Fruit fly (Drosophila melanogaster) whole organism, embryonic: ENCODE measurements around the gene CG9631.

Experiments used
- Awh ChIP-seq: fragments of 200-800 bp; sonication (Bioruptor generic); IDR thresholded peaks from 2 replicates; pipeline ENCODE4, ENCODE4 v1.3.6; 2022; ENCODE audit warnings: missing biosample characterization, missing genetic modification characterization
- CG11456 ChIP-seq: fragments of 200-800 bp; sonication (Bioruptor generic); IDR thresholded peaks from 3 replicates; pipeline ENCODE4 v1.3.6; 2022; ENCODE audit warnings: missing biosample characterization, missing genetic modification characterization
- CG11504 ChIP-seq: fragments of 200-800 bp; sonication (Bioruptor generic); optimal IDR thresholded peaks from 3 replicates; lab custom pipeline; 2019; ENCODE audit warnings: missing biosample characterization, mild to moderate bottlenecking, missing genetic modification characterization, moderate library complexity
- CG11560 ChIP-seq: fragments of 200-800 bp; sonication (Bioruptor generic); IDR thresholded peaks from 3 replicates; pipeline ENCODE4 v1.3.6; 2022; ENCODE audit warnings: missing biosample characterization, missing genetic modification characterization
- CG1233 ChIP-seq: fragments of 200-800 bp; sonication (Bioruptor generic); optimal IDR thresholded peaks from 4 replicates; lab custom pipeline; 2018; ENCODE audit warnings: missing biosample characterization, mild to moderate bottlenecking, missing genetic modification characterization
- CG13287 ChIP-seq: fragments of 200-800 bp; sonication (Bioruptor generic); IDR thresholded peaks from 2 replicates; pipeline ENCODE4 v1.3.6; 2022; ENCODE audit warnings: missing biosample characterization, missing genetic modification characterization; ENCODE audit not compliant: partially characterized antibody
- CG16779 ChIP-seq: fragments of 200-800 bp; sonication (Bioruptor generic); IDR thresholded peaks from 2 replicates; pipeline ENCODE4 v1.3.6; 2022; ENCODE audit warnings: missing biosample characterization, missing genetic modification characterization
- CG17186 ChIP-seq: fragments of 200-800 bp; sonication (Bioruptor generic); optimal IDR thresholded peaks from 3 replicates; lab custom pipeline; 2017; ENCODE audit warnings: missing biosample characterization, missing genetic modification reagents, missing genetic modification characterization
- CG17568 ChIP-seq: fragments of 200-800 bp; sonication (Bioruptor generic); optimal IDR thresholded peaks from 2 replicates; lab custom pipeline; 2018; ENCODE audit warnings: missing biosample characterization, mild to moderate bottlenecking, missing genetic modification characterization, moderate library complexity
- CG17829 ChIP-seq: fragments of 200-800 bp; optimal IDR thresholded peaks from 2 replicates; lab custom pipeline; 2019; ENCODE audit warnings: missing biosample characterization, mild to moderate bottlenecking, missing genetic modification characterization, moderate library complexity
- CG9727 ChIP-seq: fragments of 200-800 bp; sonication (Bioruptor generic); optimal IDR thresholded peaks from 3 replicates; lab custom pipeline; 2017; ENCODE audit warnings: missing biosample characterization, mild to moderate bottlenecking, missing genetic modification characterization
- Dek ChIP-seq: fragments of 200-800 bp; sonication (Bioruptor generic); optimal IDR thresholded peaks from 3 replicates; lab custom pipeline; 2019; ENCODE audit warnings: missing biosample characterization, mild to moderate bottlenecking, missing genetic modification characterization, moderate library complexity
- Doc3 ChIP-seq: fragments of 200-800 bp; sonication (Bioruptor generic); IDR thresholded peaks from 3 replicates; pipeline ENCODE4 v1.3.6; 2022; ENCODE audit warnings: missing biosample characterization, missing genetic modification characterization; ENCODE audit not compliant: partially characterized antibody
- E2f2 ChIP-seq: fragments of 200-800 bp; sonication (Bioruptor generic); IDR thresholded peaks from 2 replicates; pipeline ENCODE4 v1.3.6; 2022; ENCODE audit warnings: missing biosample characterization, missing genetic modification characterization
- ERR ChIP-seq: fragments of 200-800 bp; sonication (Bioruptor generic); optimal IDR thresholded peaks from 2 replicates; lab custom pipeline; 2016; ENCODE audit warnings: missing biosample characterization, missing genetic modification characterization
- Ets65A ChIP-seq: fragments of 200-800 bp; sonication (Bioruptor generic); peaks from one replicate; lab custom pipeline; 2016; ENCODE audit warnings: missing biosample characterization, missing genetic modification characterization
- HHEX ChIP-seq: fragments of 200-800 bp; sonication (Bioruptor generic); optimal IDR thresholded peaks from 3 replicates; lab custom pipeline; 2017; ENCODE audit warnings: missing biosample characterization, mild to moderate bottlenecking, missing genetic modification characterization, missing genetic modification reagents
- HLHmδ ChIP-seq: fragments of 200-800 bp; sonication (Bioruptor generic); optimal IDR thresholded peaks from 2 replicates; lab custom pipeline; 2018; ENCODE audit warnings: missing biosample characterization, mild to moderate bottlenecking, missing genetic modification characterization, moderate library complexity
- Mad ChIP-seq: fragments of 200-800 bp; sonication (Bioruptor generic); optimal IDR thresholded peaks from 2 replicates; lab custom pipeline; 2016; ENCODE audit warnings: missing biosample characterization, missing genetic modification characterization
- Myb ChIP-seq: fragments of 200-800 bp; sonication (Bioruptor generic); optimal IDR thresholded peaks from 2 replicates; lab custom pipeline; 2016; ENCODE audit warnings: missing biosample characterization, missing genetic modification characterization
- Neu2 ChIP-seq: fragments of 200-800 bp; sonication (Bioruptor generic); optimal IDR thresholded peaks from 3 replicates; lab custom pipeline; 2016; ENCODE audit warnings: missing biosample characterization, missing genetic modification characterization, borderline replicate concordance
- Oaz ChIP-seq: fragments of 200-800 bp; sonication (Bioruptor generic); IDR thresholded peaks from 2 replicates; pipeline ENCODE4 v1.3.6; 2022; ENCODE audit warnings: missing biosample characterization, missing genetic modification characterization
- Pdp1 ChIP-seq, 2 experiments: fragments of 200-800 bp; sonication (Bioruptor generic); optimal IDR thresholded peaks; 3 replicates each; lab custom pipeline; 2016; ENCODE audit warnings: missing biosample characterization in 2 of 2, missing genetic modification characterization in 2 of 2, mild to moderate bottlenecking in 1 of 2, moderate library complexity in 1 of 2
- Usf ChIP-seq: fragments of 200-800 bp; sonication (Bioruptor generic); optimal IDR thresholded peaks from 2 replicates; lab custom pipeline; 2017; ENCODE audit warnings: missing genotype, missing biosample characterization, missing genetic modification characterization
- bsh ChIP-seq, 2 experiments: fragments of 200-800 bp; sonication (Bioruptor generic); optimal IDR thresholded peaks; 2 replicates each; lab custom pipeline; 2017 to 2018; ENCODE audit warnings: mild to moderate bottlenecking in 2 of 2, missing biosample characterization in 2 of 2, missing genetic modification characterization in 2 of 2, moderate library complexity in 1 of 2
- btn ChIP-seq: fragments of 200-800 bp; sonication (Bioruptor generic); optimal IDR thresholded peaks from 2 replicates; lab custom pipeline; 2016; ENCODE audit warnings: missing biosample characterization, missing genetic modification characterization
- chm ChIP-seq: fragments of 200-800 bp; sonication (Bioruptor generic); IDR thresholded peaks from 2 replicates; pipeline ENCODE4 v1.3.6; 2022; ENCODE audit warnings: missing biosample characterization, missing genetic modification characterization
- crp ChIP-seq, 2 experiments: fragments of 200-800 bp; sonication (Bioruptor generic); optimal IDR thresholded peaks; 2 replicates in 1 of 2; 3 replicates in 1 of 2; lab custom pipeline; 2017; ENCODE audit warnings: missing biosample characterization in 2 of 2, missing genetic modification characterization in 2 of 2, mild to moderate bottlenecking in 1 of 2, moderate library complexity in 1 of 2
- dysf ChIP-seq: fragments of 200-800 bp; sonication (Bioruptor generic); IDR thresholded peaks from 3 replicates; pipeline ENCODE4 v1.3.6; 2022; ENCODE audit warnings: missing biosample characterization, missing genetic modification characterization
- grn ChIP-seq: fragments of 200-800 bp; sonication (Bioruptor generic); optimal IDR thresholded peaks from 3 replicates; lab custom pipeline; 2017; ENCODE audit warnings: missing biosample characterization, missing genetic modification characterization
- pho ChIP-seq: fragments of 200-800 bp; sonication (Bioruptor generic); optimal IDR thresholded peaks from 2 replicates; lab custom pipeline; 2016; ENCODE audit warnings: missing biosample characterization, missing genetic modification characterization
- pzg ChIP-seq: fragments of 200-800 bp; sonication (Bioruptor generic); optimal IDR thresholded peaks from 3 replicates; lab custom pipeline; 2018; ENCODE audit warnings: missing biosample characterization, mild to moderate bottlenecking, missing genetic modification characterization, moderate library complexity
- slou ChIP-seq: fragments of 200-800 bp; sonication (Bioruptor generic); optimal IDR thresholded peaks from 3 replicates; lab custom pipeline; 2016; ENCODE audit warnings: missing biosample characterization, missing genetic modification characterization
- stwl ChIP-seq: fragments of 200-800 bp; sonication (Bioruptor generic); optimal IDR thresholded peaks from 3 replicates; lab custom pipeline; 2018; ENCODE audit warnings: missing biosample characterization, mild to moderate bottlenecking, missing genetic modification characterization, moderate library complexity
- tap ChIP-seq: fragments of 200-800 bp; optimal IDR thresholded peaks from 3 replicates; lab custom pipeline; 2019; ENCODE audit warnings: missing biosample characterization, mild to moderate bottlenecking, missing genetic modification characterization, moderate library complexity
- tgo ChIP-seq: fragments of 200-800 bp; sonication (Bioruptor generic); IDR thresholded peaks from 3 replicates; pipeline ENCODE4 v1.3.6; 2022; ENCODE audit warnings: missing biosample characterization, missing genetic modification characterization
- twi ChIP-seq: fragments of 200-800 bp; optimal IDR thresholded peaks from 2 replicates; lab custom pipeline; 2019; ENCODE audit warnings: missing biosample characterization, mild to moderate bottlenecking, missing genetic modification characterization, moderate library complexity
- vvl ChIP-seq: fragments of 200-800 bp; sonication (Bioruptor generic); IDR thresholded peaks from 2 replicates; pipeline ENCODE4 v1.3.6; 2022; ENCODE audit warnings: missing biosample characterization, missing genetic modification characterization
- z ChIP-seq: fragments of 200-800 bp; sonication (Bioruptor generic); IDR thresholded peaks from 3 replicates; pipeline ENCODE4 v1.3.6; 2022; ENCODE audit warnings: missing biosample characterization, missing genetic modification characterization
- zen ChIP-seq: fragments of 200-800 bp; sonication (Bioruptor generic); optimal IDR thresholded peaks from 3 replicates; lab custom pipeline; 2018; ENCODE audit warnings: missing biosample characterization, mild to moderate bottlenecking, missing genetic modification characterization, moderate library complexity

Gene CG9631

DNA sequence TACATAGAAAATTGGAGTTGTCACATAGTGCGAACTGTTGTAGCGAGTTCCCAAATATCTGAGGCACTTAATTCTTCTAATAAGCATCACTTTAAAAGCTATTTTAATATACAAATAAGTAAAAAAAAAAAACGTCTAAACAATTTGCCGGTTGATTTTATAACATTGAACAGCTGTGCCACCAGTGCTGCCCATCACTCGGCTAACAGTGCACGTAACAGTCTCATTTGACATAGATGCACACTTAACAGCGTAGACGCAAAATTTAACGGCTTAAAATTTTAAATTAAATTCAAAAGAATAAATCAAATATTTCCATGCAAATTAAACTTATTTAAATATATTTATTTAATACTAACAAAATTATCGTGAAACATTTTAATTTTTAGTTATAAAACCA, 33.3 kb upstream of the CG9631 start, which contains the start of gene MetRS-m (continued):
- no peak for TF ChIP-seq grn (GFP tag; lab: Kevin White, UChicago)
- no peak for TF ChIP-seq btn (GFP tag; lab: Kevin White, UChicago)
- TF ChIP-seq Mad, result no peak
- TF ChIP-seq tgo (GFP tag; lab: Robert Waterston, UW), result no peak
- TF ChIP-seq CG17568, result no peak
- TF ChIP-seq Myb (GFP tag; lab: Kevin White, UChicago), result peak; percentile 63
- TF ChIP-seq Dek, result no peak
- TF ChIP-seq CG11504 (tag; lab: Kevin White, UChicago), result no peak
- TF ChIP-seq CG13287, result peak; percentile 18; the same call in 1 of the 2 replicates
- no peak for TF ChIP-seq Oaz (GFP tag; lab: Robert Waterston, UW)
- no peak for TF ChIP-seq CG17829 (tag; lab: Kevin White, UChicago)
- TF ChIP-seq zen (tag; lab: Kevin White, UChicago), result no peak
- peak; percentile 37 for TF ChIP-seq CG17186 (GFP tag; lab: Kevin White, UChicago)
- TF ChIP-seq dysf, result no peak
- peak; percentile 32 to 87 for TF ChIP-seq crp (GFP tag; optimal IDR thresholded peaks at IDR 0.05; lab: Kevin White, UChicago)
- TF ChIP-seq E2f2 (GFP tag; lab: Robert Waterston, UW), result peak; percentile 59; the same call in 1 of the 2 replicates
- TF ChIP-seq Awh (GFP tag; lab: Robert Waterston, UW), result no peak
- no peak for TF ChIP-seq HHEX (GFP tag; lab: Kevin White, UChicago)
- TF ChIP-seq pzg (GFP tag; lab: Kevin White, UChicago), result peak; percentile 6
- TF ChIP-seq tap (tag; lab: Kevin White, UChicago), result no peak
- no peak for TF ChIP-seq Neu2 (GFP tag; lab: Kevin White, UChicago)
- TF ChIP-seq Usf (GFP tag; lab: Kevin White, UChicago), result no peak
- TF ChIP-seq CG1233 (GFP tag; lab: Kevin White, UChicago), result no peak
- no peak for TF ChIP-seq twi (tag; lab: Kevin White, UChicago)
- TF ChIP-seq chm (GFP tag; lab: Robert Waterston, UW), result no peak
- TF ChIP-seq HLHmδ (GFP tag; lab: Kevin White, UChicago), result no peak
- TF ChIP-seq Doc3 (GFP tag; lab: Robert Waterston, UW), result no peak
- TF ChIP-seq CG11456 (GFP tag; lab: Robert Waterston, UW), result no peak
- no peak for TF ChIP-seq bsh (GFP tag; optimal IDR thresholded peaks at IDR 0.05; lab: Kevin White, UChicago)
- no peak for TF ChIP-seq Pdp1 (GFP tag; optimal IDR thresholded peaks at IDR 0.05; lab: Kevin White, UChicago)
- TF ChIP-seq ERR (GFP tag; lab: Kevin White, UChicago), result no peak
- TF ChIP-seq vvl, result no peak
- peak; percentile 58 for TF ChIP-seq stwl (tag; lab: Kevin White, UChicago)

DNA sequence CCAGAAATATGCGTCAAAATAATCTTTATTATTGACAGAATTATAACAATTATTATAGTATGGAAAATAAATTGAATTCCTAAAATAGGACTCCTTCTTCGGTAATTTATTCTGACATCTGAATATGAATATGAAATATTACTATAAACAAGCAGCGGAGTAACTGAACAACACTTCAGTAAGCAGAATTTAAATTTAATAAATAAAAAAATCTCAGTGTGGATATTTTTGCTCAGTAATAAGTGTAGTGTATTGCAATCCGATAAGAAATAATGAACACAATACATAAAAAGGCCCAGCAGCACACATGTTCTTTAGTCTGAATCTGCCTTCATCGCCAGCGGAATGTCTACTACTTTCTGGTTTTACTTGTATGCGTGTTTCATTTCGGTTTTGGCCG, 29.2 kb upstream of the CG9631 start, which contains the start of gene CG43179:
TSS of gene CG43179 (plus strand) at position 301 of the 400 bp plus-strand sequence.
- TF ChIP-seq CG11560 (tag; lab: Robert Waterston, UW) (no peak), CG9727 (no peak), pho (GFP tag; lab: Kevin White, UChicago) (no peak)

DNA sequence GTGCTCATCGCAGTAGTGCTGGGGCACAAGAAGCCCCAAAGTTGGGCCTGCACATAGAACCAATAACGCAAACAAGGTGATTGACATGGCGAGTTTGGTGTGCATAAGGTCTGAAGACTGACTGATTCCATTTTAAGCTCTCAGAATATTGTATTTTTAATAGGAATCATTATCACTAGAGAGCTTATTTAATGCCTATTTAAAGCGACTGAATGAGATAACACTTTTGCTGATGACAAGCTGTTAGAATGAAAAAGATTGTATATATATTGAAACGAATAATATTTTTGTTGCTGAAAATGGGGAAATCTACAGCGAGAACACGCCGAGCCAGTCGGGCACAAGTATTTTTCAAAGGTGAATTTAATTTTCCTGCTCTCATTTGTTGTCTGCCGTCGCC, 18.8 kb upstream of the CG9631 start, which contains the start of gene CG9616:
TSS of gene CG9616 (minus strand) at position 101 of the 400 bp plus-strand sequence.
- peak; percentile 68 for TF ChIP-seq Ets65A (GFP tag; lab: Kevin White, UChicago)
- no peak for TF ChIP-seq slou (GFP tag; lab: Kevin White, UChicago)
- TF ChIP-seq z (GFP tag; lab: Robert Waterston, UW), result no peak
- TF ChIP-seq CG16779 (GFP tag; lab: Robert Waterston, UW), result no peak
